Fruit fly (Drosophila melanogaster) whole organism, embryonic: ENCODE results near the gene Plod.

Experiments
- CG10209 ChIP-seq: fragments of 200-800 bp; sonication (Bioruptor generic); optimal IDR thresholded peaks from 3 replicates; lab custom pipeline; 2017; ENCODE audit warnings: missing biosample characterization, mild to moderate bottlenecking, missing genetic modification characterization, missing genetic modification reagents
- CG10274 ChIP-seq: fragments of 200-800 bp; sonication (Bioruptor generic); optimal IDR thresholded peaks from 3 replicates; lab custom pipeline; 2017; ENCODE audit warnings: missing biosample characterization, mild to moderate bottlenecking, missing genetic modification characterization
- CG11398 ChIP-seq: fragments of 200-800 bp; sonication (Bioruptor generic); optimal IDR thresholded peaks from 2 replicates; lab custom pipeline; 2016; ENCODE audit warnings: missing biosample characterization, missing genetic modification characterization
- CG11560 ChIP-seq: fragments of 200-800 bp; sonication (Bioruptor generic); IDR thresholded peaks from 3 replicates; pipeline ENCODE4 v1.3.6; 2022; ENCODE audit warnings: missing biosample characterization, missing genetic modification characterization
- CG11695 ChIP-seq: fragments of 200-800 bp; sonication (Bioruptor generic); IDR thresholded peaks from 3 replicates; pipeline ENCODE4 v1.3.6; 2022; ENCODE audit warnings: missing biosample characterization, missing genetic modification characterization
- CG14710 ChIP-seq: fragments of 200-800 bp; sonication (Bioruptor generic); optimal IDR thresholded peaks from 3 replicates; lab custom pipeline; 2019; ENCODE audit warnings: missing biosample characterization, mild to moderate bottlenecking, missing genetic modification characterization, moderate library complexity
- CG16813 ChIP-seq: fragments of 200-800 bp; sonication (Bioruptor generic); IDR thresholded peaks from 3 replicates; pipeline ENCODE4 v1.3.6; 2022; ENCODE audit warnings: missing biosample characterization, missing genetic modification characterization; ENCODE audit not compliant: partially characterized antibody
- CG2120 ChIP-seq: fragments of 200-800 bp; sonication (Bioruptor generic); optimal IDR thresholded peaks from 3 replicates; lab custom pipeline; 2016; ENCODE audit warnings: missing biosample characterization, missing genetic modification characterization
- CG2678 ChIP-seq: fragments of 200-800 bp; sonication (Bioruptor generic); optimal IDR thresholded peaks from 3 replicates; lab custom pipeline; 2019; ENCODE audit warnings: missing biosample characterization, mild to moderate bottlenecking, missing genetic modification characterization, moderate library complexity
- CG31365 ChIP-seq: fragments of 200-800 bp; sonication (Bioruptor generic); optimal IDR thresholded peaks from 2 replicates; lab custom pipeline; 2018; ENCODE audit warnings: missing biosample characterization, mild to moderate bottlenecking, missing genetic modification characterization
- CG3163 ChIP-seq: fragments of 200-800 bp; sonication (Bioruptor generic); optimal IDR thresholded peaks from 3 replicates; lab custom pipeline; 2016; ENCODE audit warnings: missing biosample characterization, missing genetic modification characterization
- CG32767 ChIP-seq: fragments of 200-800 bp; sonication (Bioruptor generic); IDR thresholded peaks from 2 replicates; pipeline ENCODE4 v1.3.6; 2022; ENCODE audit warnings: missing biosample characterization, missing genetic modification characterization
- CG32772 ChIP-seq: fragments of 200-800 bp; sonication (Bioruptor generic); IDR thresholded peaks from 2 replicates; pipeline ENCODE4 v1.3.6; 2022; ENCODE audit warnings: missing biosample characterization, missing genetic modification characterization
- CG3407 ChIP-seq: fragments of 200-800 bp; sonication (Bioruptor generic); optimal IDR thresholded peaks from 2 replicates; lab custom pipeline; 2018; ENCODE audit warnings: missing biosample characterization, mild to moderate bottlenecking, missing genetic modification characterization
- CG43689 ChIP-seq: fragments of 200-800 bp; sonication (Bioruptor generic); IDR thresholded peaks from 2 replicates; pipeline ENCODE4 v1.3.6; 2022; ENCODE audit warnings: missing biosample characterization, missing genetic modification characterization
- CG4404 ChIP-seq: fragments of 200-800 bp; sonication (Bioruptor generic); IDR thresholded peaks from 2 replicates; pipeline ENCODE4 v1.3.6; 2022; ENCODE audit warnings: missing biosample characterization, missing genetic modification characterization
- CG7839 ChIP-seq: fragments of 200-800 bp; sonication (Bioruptor generic); optimal IDR thresholded peaks from 3 replicates; lab custom pipeline; 2018; ENCODE audit warnings: missing biosample characterization, mild to moderate bottlenecking, missing genetic modification characterization, moderate library complexity
- CG8281 ChIP-seq: fragments of 200-800 bp; sonication (Bioruptor generic); optimal IDR thresholded peaks from 2 replicates; lab custom pipeline; 2018; ENCODE audit warnings: missing biosample characterization, mild to moderate bottlenecking, missing genetic modification characterization, moderate library complexity
- CG8944 ChIP-seq: fragments of 200-800 bp; sonication (Bioruptor generic); optimal IDR thresholded peaks from 3 replicates; lab custom pipeline; 2016; ENCODE audit warnings: missing biosample characterization, missing genetic modification characterization
- CG9215 ChIP-seq: fragments of 200-800 bp; sonication (Bioruptor generic); IDR thresholded peaks from 2 replicates; pipeline ENCODE4 v1.3.6; 2022; ENCODE audit warnings: missing biosample characterization, missing genetic modification characterization
- CG9817 ChIP-seq: fragments of 200-800 bp; sonication (Bioruptor generic); optimal IDR thresholded peaks from 2 replicates; lab custom pipeline; 2018; ENCODE audit warnings: missing biosample characterization, mild to moderate bottlenecking, missing genetic modification characterization, moderate library complexity
- CG9932 ChIP-seq: fragments of 200-800 bp; sonication (Bioruptor generic); IDR thresholded peaks from 2 replicates; pipeline ENCODE4 v1.3.6; 2022; ENCODE audit warnings: missing biosample characterization, missing genetic modification characterization
- Camta ChIP-seq: fragments of 200-800 bp; sonication (Bioruptor generic); optimal IDR thresholded peaks from 2 replicates; lab custom pipeline; 2016; ENCODE audit warnings: missing biosample characterization, missing genetic modification characterization
- Dip2 ChIP-seq: fragments of 200-800 bp; sonication (Bioruptor generic); IDR thresholded peaks from 2 replicates; pipeline ENCODE4 v1.3.6; 2022; ENCODE audit warnings: missing biosample characterization, missing genetic modification characterization
- NC2α ChIP-seq: fragments of 200-800 bp; sonication (Bioruptor generic); optimal IDR thresholded peaks from 2 replicates; lab custom pipeline; 2016; ENCODE audit warnings: missing biosample characterization, missing genetic modification characterization
- NK7.1 ChIP-seq: fragments of 200-800 bp; sonication (Bioruptor generic); optimal IDR thresholded peaks from 3 replicates; lab custom pipeline; 2016; ENCODE audit warnings: missing biosample characterization, missing genetic modification characterization
- Optix ChIP-seq: fragments of 200-800 bp; sonication (Bioruptor generic); IDR thresholded peaks from 3 replicates; pipeline ENCODE4 v1.3.6; 2022; ENCODE audit warnings: missing biosample characterization, missing genetic modification characterization
- Taf1 ChIP-seq: fragments of 200-800 bp; sonication (Bioruptor generic); IDR thresholded peaks from 2 replicates; pipeline ENCODE4 v1.3.6; 2022; ENCODE audit warnings: missing biosample characterization, missing genetic modification characterization
- Trl ChIP-seq, 3 experiments: fragments of >200 bp in 2 of 3; fragments of 200-800 bp in 1 of 3; sonication (Bioruptor generic) in 1 of 3; optimal IDR thresholded peaks; 2 replicates in 1 of 3; 3 replicates in 2 of 3; lab custom pipeline; 2016 to 2017; ENCODE audit warnings: missing biosample characterization in 1 of 3, missing genetic modification characterization in 1 of 3
- Xbp1 ChIP-seq: fragments of 200-800 bp; sonication (Bioruptor generic); optimal IDR thresholded peaks from 3 replicates; lab custom pipeline; 2016; ENCODE audit warnings: missing biosample characterization, mild to moderate bottlenecking, missing genetic modification characterization
- az2 ChIP-seq: fragments of 200-800 bp; sonication (Bioruptor generic); optimal IDR thresholded peaks from 3 replicates; lab custom pipeline; 2016; ENCODE audit warnings: missing biosample characterization, missing genetic modification characterization
- bcd ChIP-seq: fragments of 200-800 bp; sonication (Bioruptor generic); optimal IDR thresholded peaks from 2 replicates; lab custom pipeline; 2017; ENCODE audit warnings: missing biosample characterization, mild to moderate bottlenecking, missing genetic modification characterization
- chm ChIP-seq: fragments of 200-800 bp; sonication (Bioruptor generic); IDR thresholded peaks from 2 replicates; pipeline ENCODE4 v1.3.6; 2022; ENCODE audit warnings: missing biosample characterization, missing genetic modification characterization
- ci ChIP-seq: fragments of 200-800 bp; sonication (Bioruptor generic); IDR thresholded peaks from 3 replicates; pipeline ENCODE4 v1.3.6; 2022; ENCODE audit warnings: missing biosample characterization, missing genetic modification characterization
- dm ChIP-seq: fragments of 200-800 bp; sonication (Bioruptor generic); optimal IDR thresholded peaks from 3 replicates; lab custom pipeline; 2016; ENCODE audit warnings: missing biosample characterization, missing genetic modification characterization
- dpn ChIP-seq, 2 experiments: fragments of 200-800 bp; sonication (Bioruptor generic); optimal IDR thresholded peaks; 3 replicates each; lab custom pipeline; 2016; ENCODE audit warnings: missing biosample characterization in 2 of 2, missing genetic modification characterization in 2 of 2
- fu2 ChIP-seq: fragments of 200-800 bp; sonication (Bioruptor generic); optimal IDR thresholded peaks from 2 replicates; lab custom pipeline; 2016; ENCODE audit warnings: missing biosample characterization, missing genetic modification characterization
- gce ChIP-seq: fragments of 200-800 bp; sonication (Bioruptor generic); IDR thresholded peaks from 3 replicates; pipeline ENCODE4 v1.3.6; 2022; ENCODE audit warnings: missing biosample characterization, missing genetic modification characterization
- gsb-n ChIP-seq: fragments of 200-800 bp; sonication (Bioruptor generic); optimal IDR thresholded peaks from 3 replicates; lab custom pipeline; 2018; ENCODE audit warnings: missing biosample characterization, mild to moderate bottlenecking, missing genetic modification characterization
- kni ChIP-seq: fragments of 200-800 bp; sonication (Bioruptor generic); optimal IDR thresholded peaks from 3 replicates; lab custom pipeline; 2017; ENCODE audit warnings: mild to moderate bottlenecking, missing biosample characterization, missing genetic modification reagents, missing genetic modification characterization
- odd ChIP-seq: fragments of 200-800 bp; sonication (Bioruptor generic); optimal IDR thresholded peaks from 2 replicates; lab custom pipeline; 2017; ENCODE audit warnings: missing biosample characterization, mild to moderate bottlenecking, missing genetic modification characterization
- org-1 ChIP-seq: fragments of 200-800 bp; sonication (Bioruptor generic); optimal IDR thresholded peaks from 2 replicates; lab custom pipeline; 2017; ENCODE audit warnings: missing biosample characterization, missing genetic modification characterization
- pb ChIP-seq: fragments of 200-800 bp; sonication (Bioruptor generic); optimal IDR thresholded peaks from 3 replicates; lab custom pipeline; 2016; ENCODE audit warnings: missing biosample characterization, missing genetic modification characterization
- phol ChIP-seq: fragments of 200-800 bp; sonication (Bioruptor generic); optimal IDR thresholded peaks from 3 replicates; lab custom pipeline; 2018; ENCODE audit warnings: missing biosample characterization, mild to moderate bottlenecking, missing genetic modification characterization, moderate library complexity
- repo ChIP-seq: fragments of 200-800 bp; sonication (Bioruptor generic); optimal IDR thresholded peaks from 2 replicates; lab custom pipeline; 2016; ENCODE audit warnings: missing biosample characterization, missing genetic modification characterization
- ro ChIP-seq: fragments of 200-800 bp; sonication (Bioruptor generic); IDR thresholded peaks from 2 replicates; pipeline ENCODE4 v1.3.6; 2022; ENCODE audit warnings: missing biosample characterization, missing genetic modification characterization
- sens ChIP-seq: fragments of 200-800 bp; sonication (Bioruptor generic); peaks from one replicate; lab custom pipeline; 2016; ENCODE audit warnings: missing biosample characterization, missing genetic modification characterization
- sob ChIP-seq: fragments of 200-800 bp; sonication (Bioruptor generic); IDR thresholded peaks from 2 replicates; pipeline ENCODE4 v1.3.6; 2022; ENCODE audit warnings: missing biosample characterization, missing genetic modification characterization
- wdn ChIP-seq: fragments of 200-800 bp; sonication (Bioruptor generic); IDR thresholded peaks from 2 replicates; pipeline ENCODE4 v1.3.6; 2022; ENCODE audit warnings: missing biosample characterization, missing genetic modification characterization
- zf30C ChIP-seq: fragments of 200-800 bp; sonication (Bioruptor generic); optimal IDR thresholded peaks from 3 replicates; lab custom pipeline; 2018; ENCODE audit warnings: missing biosample characterization, mild to moderate bottlenecking, missing genetic modification characterization

Plod gene

dm6 chr3L:11205608-11206336 is at the start of gene Plod:
TSS of gene Plod (minus strand) at chr3L:11206016.
- TF ChIP-seq sens (GFP tag; lab: Kevin White, UChicago), result peak; percentile 92
- no peak for TF ChIP-seq dm
- peak; percentile 66 for TF ChIP-seq CG2120
- 0 out of 2 replicates have a peak, but pooled peaks have one; percentile 8 for TF ChIP-seq CG32772 (GFP tag; lab: Robert Waterston, UW)
- peak; percentile 47 for TF ChIP-seq az2 (GFP tag; lab: Kevin White, UChicago)
- TF ChIP-seq CG10274 (GFP tag; lab: Kevin White, UChicago), result no peak
- TF ChIP-seq org-1 (GFP tag; lab: Kevin White, UChicago), result no peak
- TF ChIP-seq CG14710, result peak; percentile 63
- peak; percentile 29 for TF ChIP-seq CG3407 (GFP tag; lab: Kevin White, UChicago)
- no peak for TF ChIP-seq CG31365 (tag; lab: Kevin White, UChicago)
- TF ChIP-seq fu2 (GFP tag; lab: Kevin White, UChicago), result peak; percentile 13
- no peak for TF ChIP-seq Optix (GFP tag; lab: Robert Waterston, UW)
- peak; percentile 41 for TF ChIP-seq bcd (GFP tag; lab: Kevin White, UChicago)
- peak in 1 of 2 experiments; percentile 16 for TF ChIP-seq Trl (optimal IDR thresholded peaks at IDR 0.05; lab: Kevin White, UChicago)
- TF ChIP-seq Trl (GFP tag; optimal IDR thresholded peaks at IDR 0.05; lab: Kevin White, UChicago), result no peak
- no peak for TF ChIP-seq CG43689
- TF ChIP-seq wdn (GFP tag; lab: Robert Waterston, UW), result no peak
- peak; percentile 75 for TF ChIP-seq chm (GFP tag; lab: Robert Waterston, UW)
- no peak for TF ChIP-seq repo (GFP tag; lab: Kevin White, UChicago)
- peak; percentile 21 for TF ChIP-seq CG10209
- peak; percentile 65 for TF ChIP-seq CG2678
- TF ChIP-seq zf30C (GFP tag; lab: Kevin White, UChicago), result no peak
- peak; percentile 60; the same call in 1 of the 2 replicates for TF ChIP-seq sob
- peak; percentile 22 for TF ChIP-seq CG11398 (GFP tag; lab: Kevin White, UChicago)
- no peak for TF ChIP-seq CG9817 (tag; lab: Kevin White, UChicago)
- no peak for TF ChIP-seq kni (GFP tag; lab: Kevin White, UChicago)
- no peak for TF ChIP-seq NK7.1 (GFP tag; lab: Kevin White, UChicago)
- TF ChIP-seq CG7839 (tag; lab: Kevin White, UChicago), result peak; percentile 65
- no peak for TF ChIP-seq ro (GFP tag; lab: Robert Waterston, UW)
- no peak for TF ChIP-seq CG11695
- TF ChIP-seq gsb-n, result peak; percentile 24
- peak; percentile 62 for TF ChIP-seq phol (tag; lab: Kevin White, UChicago)
- TF ChIP-seq gce, result no peak
- TF ChIP-seq CG9215, result no peak
- TF ChIP-seq Taf1, result no peak
- no peak for TF ChIP-seq pb (GFP tag; lab: Kevin White, UChicago)
- no peak for TF ChIP-seq CG16813 (GFP tag; lab: Robert Waterston, UW)
- TF ChIP-seq Xbp1 (GFP tag; lab: Kevin White, UChicago), result peak; percentile 53
- no peak for TF ChIP-seq CG4404 (GFP tag; lab: Robert Waterston, UW)
- TF ChIP-seq NC2α (GFP tag; lab: Kevin White, UChicago), result peak; percentile 40
- TF ChIP-seq Camta, result peak; percentile 13
- no peak for TF ChIP-seq Dip2
- peak; percentile 64 for TF ChIP-seq CG9932 (GFP tag; lab: Robert Waterston, UW)
- peak; percentile 33 for TF ChIP-seq odd (GFP tag; lab: Kevin White, UChicago)
- TF ChIP-seq CG11560 (tag; lab: Robert Waterston, UW), result no peak
- peak; percentile 76; the same call in 2 of the 3 replicates for TF ChIP-seq ci (GFP tag; lab: Robert Waterston, UW)
- peak; percentile 46 to 47 for TF ChIP-seq dpn (GFP tag; optimal IDR thresholded peaks at IDR 0.05; lab: Kevin White, UChicago)
- TF ChIP-seq CG8944 (GFP tag; lab: Kevin White, UChicago), result peak; percentile 18
- no peak for TF ChIP-seq CG8281
- TF ChIP-seq CG32767 (GFP tag; lab: Robert Waterston, UW), result 0 out of 2 replicates have a peak, but pooled peaks have one; percentile 25
- peak; percentile 4 for TF ChIP-seq CG3163
